Worm (Caenorhabditis elegans): Measurements from ENCODE around the gene T16G1.5.

- TF ChIP-seq ama-1 (optimal IDR thresholded peaks at IDR 0.05), result no peak
- no peak for TF ChIP-seq hmg-4 (GFP tag; optimal IDR thresholded peaks at IDR 0.05)
- no peak for TF ChIP-seq hmbx-1 (tag; optimal IDR thresholded peaks at IDR 0.05)
- no peak for TF ChIP-seq B0310.2 (tag; optimal IDR thresholded peaks at IDR 0.05)
- TF ChIP-seq tbx-37 (GFP tag; conservative IDR thresholded peaks at IDR 0.05), result no peak
- TF ChIP-seq tbx-11 (GFP tag; IDR thresholded peaks at IDR 0.05), result no peak
- TF ChIP-seq ets-7 (tag; optimal IDR thresholded peaks at IDR 0.05), result no peak
Observed at ce11 chrV:12963192-12963591, 23.8 kb upstream of the T16G1.5 start, which contains the start of gene hrg-9.
